Worm (Caenorhabditis elegans) whole organism, mixed stage, embryonic: ENCODE results near the gene F41H10.1.
A peak's percentile ranks its signal among the peaks of the same experiment; 100 is the strongest.

ENCODE experiments used
- M03D4.4 ChIP-seq: sonication (generic microtip); optimal IDR thresholded peaks from 2 replicates; lab custom pipeline; 2017; ENCODE audit warnings: mild to moderate bottlenecking, missing genetic modification characterization, missing compliant biosample characterization
- bed-3 ChIP-seq: fragments of 200-800 bp; sonication (Bioruptor generic); optimal IDR thresholded peaks from 3 replicates; lab custom pipeline; 2018; ENCODE audit warnings: mild to moderate bottlenecking, missing genetic modification characterization, moderate library complexity, missing compliant biosample characterization
- blmp-1 ChIP-seq: fragments of 150-350 bp; optimal IDR thresholded peaks from 2 replicates; lab custom pipeline; 2014; ENCODE audit warnings: missing biosample characterization, missing genetic modification characterization
- ceh-39 ChIP-seq: fragments of 150-350 bp; optimal IDR thresholded peaks from 2 replicates; lab custom pipeline; 2014; ENCODE audit warnings: missing biosample characterization, missing genetic modification characterization
- ceh-43 ChIP-seq: fragments of 200-800 bp; sonication (Bioruptor generic); optimal IDR thresholded peaks from 2 replicates; lab custom pipeline; 2018; ENCODE audit warnings: mild to moderate bottlenecking, missing genetic modification characterization, moderate library complexity, missing compliant biosample characterization
- ceh-83 ChIP-seq: fragments of 200-800 bp; sonication (Bioruptor generic); optimal IDR thresholded peaks from 2 replicates; lab custom pipeline; 2018; ENCODE audit warnings: mild to moderate bottlenecking, missing genetic modification characterization, missing compliant biosample characterization
- ces-1 ChIP-seq: fragments of 150-350 bp; optimal IDR thresholded peaks from 2 replicates; lab custom pipeline; 2014; ENCODE audit warnings: missing biosample characterization, missing genetic modification reagents, missing genetic modification characterization
- cnd-1 ChIP-seq: fragments of 200-800 bp; sonication (Bioruptor generic); optimal IDR thresholded peaks from 2 replicates; lab custom pipeline; 2018; ENCODE audit warnings: mild to moderate bottlenecking, missing genetic modification characterization, missing compliant biosample characterization
- drap-1 ChIP-seq: fragments of 200-800 bp; sonication (Bioruptor generic); optimal IDR thresholded peaks from 3 replicates; lab custom pipeline; 2018; ENCODE audit warnings: mild to moderate bottlenecking, missing genetic modification characterization, missing compliant biosample characterization
- elt-1 ChIP-seq: sonication (generic microtip); optimal IDR thresholded peaks from 2 replicates; lab custom pipeline; 2017; ENCODE audit warnings: missing genetic modification characterization, mild to moderate bottlenecking, missing compliant biosample characterization, antibody characterized with exemption, moderate library complexity, borderline replicate concordance; ENCODE audit not compliant: insufficient read depth
- elt-3 ChIP-seq: fragments of 150-350 bp; optimal IDR thresholded peaks from 2 replicates; lab custom pipeline; 2014; ENCODE audit warnings: missing biosample characterization, missing genetic modification characterization
- flh-1 ChIP-seq: fragments of 200-800 bp; sonication (Bioruptor generic); optimal IDR thresholded peaks from 2 replicates; lab custom pipeline; 2018; ENCODE audit warnings: mild to moderate bottlenecking, missing genetic modification characterization, moderate library complexity, missing compliant biosample characterization
- ham-2 ChIP-seq: fragments of 200-800 bp; sonication (Bioruptor generic); optimal IDR thresholded peaks from 2 replicates; lab custom pipeline; 2018; ENCODE audit warnings: mild to moderate bottlenecking, missing genetic modification characterization, missing compliant biosample characterization
- hlh-1 ChIP-seq: fragments of 150-350 bp; optimal IDR thresholded peaks from 2 replicates; lab custom pipeline; 2014; ENCODE audit warnings: missing biosample characterization, missing genetic modification reagents, missing genetic modification characterization
- lin-13 ChIP-seq: fragments of 150-350 bp; optimal IDR thresholded peaks from 2 replicates; lab custom pipeline; 2014; ENCODE audit warnings: missing biosample characterization, missing genetic modification characterization
- lin-32 ChIP-seq: fragments of 200-800 bp; sonication (Bioruptor generic); optimal IDR thresholded peaks from 2 replicates; lab custom pipeline; 2018; ENCODE audit warnings: mild to moderate bottlenecking, missing genetic modification characterization, missing compliant biosample characterization
- lsy-2 ChIP-seq: fragments of 150-350 bp; optimal IDR thresholded peaks from 2 replicates; lab custom pipeline; 2014; ENCODE audit warnings: missing biosample characterization, missing genetic modification characterization
- mab-5 ChIP-seq: fragments of 150-350 bp; optimal IDR thresholded peaks from 2 replicates; lab custom pipeline; 2014; ENCODE audit warnings: missing biosample characterization, missing genetic modification characterization
- mep-1 ChIP-seq: fragments of 150-350 bp; optimal IDR thresholded peaks from 2 replicates; lab custom pipeline; 2017; ENCODE audit warnings: missing biosample characterization, missing genetic modification reagents, missing genetic modification characterization, inconsistent platforms
- mls-2 ChIP-seq: sonication (generic microtip); optimal IDR thresholded peaks from 2 replicates; lab custom pipeline; 2016; ENCODE audit warnings: mild to moderate bottlenecking, missing genetic modification characterization, moderate library complexity, missing compliant biosample characterization
- nhr-12 ChIP-seq: fragments of 150-350 bp; optimal IDR thresholded peaks from 2 replicates; lab custom pipeline; 2014; ENCODE audit warnings: missing biosample characterization, missing genetic modification characterization
- nhr-2 ChIP-seq: fragments of 150-350 bp; optimal IDR thresholded peaks from 2 replicates; lab custom pipeline; 2014; ENCODE audit warnings: missing biosample characterization, missing genetic modification characterization
- nhr-237 ChIP-seq: fragments of 150-350 bp; optimal IDR thresholded peaks from 2 replicates; lab custom pipeline; 2014; ENCODE audit warnings: missing biosample characterization, missing genetic modification characterization
- nhr-28 ChIP-seq: fragments of 150-350 bp; optimal IDR thresholded peaks from 2 replicates; lab custom pipeline; 2014; ENCODE audit warnings: missing biosample characterization, missing genetic modification characterization
- nhr-76 ChIP-seq: sonication (generic microtip); optimal IDR thresholded peaks from 2 replicates; lab custom pipeline; 2017; ENCODE audit warnings: missing biosample characterization, missing genetic modification characterization
- pha-4 ChIP-seq: fragments of 150-350 bp; optimal IDR thresholded peaks from 2 replicates; lab custom pipeline; 2018; ENCODE audit warnings: missing biosample characterization, missing genetic modification reagents, missing genetic modification characterization
- sem-2 ChIP-seq: fragments of 200-800 bp; sonication (Bioruptor generic); optimal IDR thresholded peaks from 2 replicates; lab custom pipeline; 2018; ENCODE audit warnings: mild to moderate bottlenecking, missing genetic modification characterization, missing compliant biosample characterization
- snpc-4 ChIP-seq: fragments of 150-350 bp; optimal IDR thresholded peaks from 2 replicates; lab custom pipeline; 2014; ENCODE audit warnings: missing biosample characterization, missing genetic modification characterization
- sptf-1 ChIP-seq: sonication (generic microtip); optimal IDR thresholded peaks from 2 replicates; lab custom pipeline; 2017; ENCODE audit warnings: mild to moderate bottlenecking, missing genetic modification characterization, moderate library complexity, missing compliant biosample characterization
- tbx-8 ChIP-seq: fragments of 200-800 bp; sonication (Bioruptor generic); optimal IDR thresholded peaks from 2 replicates; lab custom pipeline; 2018; ENCODE audit warnings: mild to moderate bottlenecking, missing genetic modification characterization, moderate library complexity, missing compliant biosample characterization
- unc-120 ChIP-seq: sonication (generic microtip); optimal IDR thresholded peaks from 2 replicates; lab custom pipeline; 2017; ENCODE audit warnings: missing genetic modification characterization, missing compliant biosample characterization; ENCODE audit not compliant: poor library complexity, severe bottlenecking
- unc-39 ChIP-seq: fragments of 150-350 bp; optimal IDR thresholded peaks from 2 replicates; lab custom pipeline; 2014; ENCODE audit warnings: missing biosample characterization, missing genetic modification characterization
- unc-62 ChIP-seq: fragments of 150-350 bp; optimal IDR thresholded peaks from 2 replicates; lab custom pipeline; 2014; ENCODE audit warnings: missing biosample characterization, missing genetic modification reagents, missing genetic modification characterization
- zip-8 ChIP-seq: fragments of 150-350 bp; optimal IDR thresholded peaks from 2 replicates; lab custom pipeline; 2014; ENCODE audit warnings: missing biosample characterization, missing genetic modification characterization
- ztf-11 ChIP-seq: fragments of 150-350 bp; optimal IDR thresholded peaks from 2 replicates; lab custom pipeline; 2014; ENCODE audit warnings: missing biosample characterization, missing genetic modification characterization

F41H10.1 gene

ce11 chrIV:5369414-5369813 lies 13.3 kb upstream of the F41H10.1 start, which contains the start of gene F41H10.3:
F41H10.3 (plus strand) TSS chrIV:5369801.
- no peak for TF ChIP-seq flh-1 (GFP tag; lab: Kevin White, UChicago)
- no peak for TF ChIP-seq hlh-1 (tag; lab: Kevin White, UChicago)
- no peak for TF ChIP-seq nhr-237 (tag; lab: Kevin White, UChicago)
- TF ChIP-seq, all 35 proteins: peak for 0

ce11 chrIV:5370914-5371313 lies 11.8 kb upstream of the F41H10.1 start:
- no peak for TF ChIP-seq lin-32 (GFP tag; lab: Kevin White, UChicago)
- TF ChIP-seq nhr-28 (tag; lab: Kevin White, UChicago), result no peak
- no peak for TF ChIP-seq drap-1 (GFP tag; lab: Kevin White, UChicago)
- TF ChIP-seq blmp-1 (tag; lab: Kevin White, UChicago), result no peak
- no peak for TF ChIP-seq nhr-2 (tag; lab: Kevin White, UChicago)
- no peak for TF ChIP-seq ztf-11 (tag; lab: Kevin White, UChicago)
- peak; percentile 54 for TF ChIP-seq lsy-2 (tag; lab: Kevin White, UChicago)
- TF ChIP-seq unc-39, result no peak
- no peak for TF ChIP-seq unc-62 (GFP tag; lab: Kevin White, UChicago)
- no peak for TF ChIP-seq nhr-76
- no peak for TF ChIP-seq nhr-12 (tag; lab: Kevin White, UChicago)
- TF ChIP-seq lin-13, result no peak
- no peak for TF ChIP-seq bed-3 (GFP tag; lab: Kevin White, UChicago)
- TF ChIP-seq ceh-39 (tag; lab: Kevin White, UChicago), result peak; percentile 6
- TF ChIP-seq tbx-8 (GFP tag; lab: Kevin White, UChicago), result no peak
- TF ChIP-seq mls-2 (tag; lab: Kevin White, UChicago), result no peak
- peak; percentile 20 for TF ChIP-seq ces-1 (GFP tag; lab: Kevin White, UChicago)
- TF ChIP-seq ceh-83 (GFP tag; lab: Kevin White, UChicago), result no peak
- TF ChIP-seq ceh-43 (GFP tag; lab: Kevin White, UChicago), result peak; percentile 0
- TF ChIP-seq pha-4 (tag; lab: Kevin White, UChicago), result no peak
- TF ChIP-seq elt-1, result no peak
- TF ChIP-seq hlh-1 (tag; lab: Kevin White, UChicago), result no peak
- TF ChIP-seq elt-3 (tag; lab: Kevin White, UChicago), result no peak
- TF ChIP-seq mep-1, result peak; percentile 68
- TF ChIP-seq cnd-1, result no peak
- TF ChIP-seq sptf-1, result peak; percentile 71
- TF ChIP-seq sem-2 (GFP tag; lab: Kevin White, UChicago), result no peak
- no peak for TF ChIP-seq flh-1 (GFP tag; lab: Kevin White, UChicago)
- peak; percentile 43 for TF ChIP-seq unc-120
- TF ChIP-seq ham-2 (GFP tag; lab: Kevin White, UChicago), result no peak
- TF ChIP-seq zip-8, result no peak
- TF ChIP-seq nhr-237 (tag; lab: Kevin White, UChicago), result peak; percentile 65
- no peak for TF ChIP-seq mab-5 (tag; lab: Kevin White, UChicago)
- peak; percentile 79 for TF ChIP-seq M03D4.4 (tag; lab: Kevin White, UChicago)
- TF ChIP-seq snpc-4 (tag; lab: Kevin White, UChicago), result no peak

ce11 chrIV:5374321-5374720 lies 8.4 kb upstream of the F41H10.1 start:
- TF ChIP-seq drap-1 (GFP tag; lab: Kevin White, UChicago) (no peak), bed-3 (GFP tag; lab: Kevin White, UChicago) (no peak), ztf-11 (tag; lab: Kevin White, UChicago) (no peak), lsy-2 (tag; lab: Kevin White, UChicago) (no peak), sem-2 (GFP tag; lab: Kevin White, UChicago) (no peak), blmp-1 (tag; lab: Kevin White, UChicago) (no peak), ham-2 (GFP tag; lab: Kevin White, UChicago) (no peak), tbx-8 (GFP tag; lab: Kevin White, UChicago) (no peak), nhr-2 (tag; lab: Kevin White, UChicago) (no peak), nhr-237 (tag; lab: Kevin White, UChicago) (no peak), ceh-83 (GFP tag; lab: Kevin White, UChicago) (no peak), unc-120 (no peak), lin-32 (GFP tag; lab: Kevin White, UChicago) (no peak), unc-62 (GFP tag; lab: Kevin White, UChicago) (no peak)
